Worm (Caenorhabditis elegans) whole organism, late embryonic: ENCODE data around the gene srz-103.

Experiments used
- K09A11.1 ChIP-seq: sonication (generic microtip); optimal IDR thresholded peaks from 2 replicates; lab custom pipeline; 2017; ENCODE audit warnings: antibody characterized with exemption, mild to moderate bottlenecking, missing genetic modification characterization, missing compliant biosample characterization; ENCODE audit not compliant: insufficient read depth
- ceh-14 ChIP-seq: sonication (generic microtip); optimal IDR thresholded peaks from 2 replicates; lab custom pipeline; 2016; ENCODE audit warnings: missing genotype, missing genetic modification characterization, missing compliant biosample characterization
- hlh-15 ChIP-seq: sonication (generic microtip); optimal IDR thresholded peaks from 2 replicates; lab custom pipeline; 2016; ENCODE audit warnings: missing genetic modification characterization, missing compliant biosample characterization

DNA sequence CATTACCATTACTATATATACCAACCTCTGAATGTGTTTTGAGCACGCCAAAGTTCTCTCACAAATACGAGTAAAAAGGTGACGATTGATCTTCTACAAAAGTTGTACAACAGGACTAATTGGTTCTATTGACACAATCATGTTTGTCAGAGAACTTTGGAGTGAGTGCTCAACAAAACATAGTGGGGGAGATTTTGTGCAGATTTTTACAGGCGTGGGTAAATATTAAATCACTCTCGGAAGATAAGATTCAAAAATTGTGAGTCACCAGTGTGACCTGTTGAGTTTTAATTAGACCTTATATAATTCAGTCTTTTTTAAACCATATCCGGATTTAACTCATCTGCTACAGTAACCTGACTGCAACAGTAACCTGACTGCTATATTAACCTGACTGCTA, 6.9 kb downstream of the srz-103 start, which contains the start of gene F14F8.8:
- no peak for TF ChIP-seq ceh-14
- no peak for TF ChIP-seq K09A11.1 (tag; lab: Kevin White, UChicago)
- no peak for TF ChIP-seq hlh-15
